Worm (Caenorhabditis elegans) whole organism, late embryonic: Measurements from ENCODE around the gene set-15.

Experiments used
- C38D4.7 ChIP-seq: fragments of 200-800 bp; sonication (Bioruptor generic); optimal IDR thresholded peaks from 2 replicates; lab custom pipeline; 2018; ENCODE audit warnings: mild to moderate bottlenecking, missing genetic modification characterization, moderate library complexity, missing compliant biosample characterization
- F13H6.1 ChIP-seq: sonication (generic microtip); optimal IDR thresholded peaks from 2 replicates; lab custom pipeline; 2016; ENCODE audit warnings: missing genetic modification characterization, missing compliant biosample characterization
- K02D7.2 ChIP-seq: sonication (generic microtip); optimal IDR thresholded peaks from 2 replicates; lab custom pipeline; 2017; ENCODE audit warnings: mild to moderate bottlenecking, missing genetic modification characterization, missing compliant biosample characterization
- Y22D7AL.16 ChIP-seq: sonication (generic microtip); optimal IDR thresholded peaks from 2 replicates; lab custom pipeline; 2016; ENCODE audit warnings: missing genetic modification characterization, missing compliant biosample characterization
- ahr-1 ChIP-seq: sonication (generic microtip); optimal IDR thresholded peaks from 2 replicates; lab custom pipeline; 2016; ENCODE audit warnings: missing genetic modification characterization, missing compliant biosample characterization
- ama-1 ChIP-seq: fragments of 150-350 bp; optimal IDR thresholded peaks from 2 replicates; lab custom pipeline; 2014
- ceh-14 ChIP-seq: sonication (generic microtip); optimal IDR thresholded peaks from 2 replicates; lab custom pipeline; 2016; ENCODE audit warnings: missing genotype, missing genetic modification characterization, missing compliant biosample characterization
- ceh-18 ChIP-seq: sonication (generic microtip); optimal IDR thresholded peaks from 2 replicates; lab custom pipeline; 2016; ENCODE audit warnings: missing genetic modification characterization, missing compliant biosample characterization
- ceh-19 ChIP-seq: fragments of 200-800 bp; sonication (Bioruptor generic); optimal IDR thresholded peaks from 2 replicates; lab custom pipeline; 2018; ENCODE audit warnings: mild to moderate bottlenecking, missing genetic modification characterization, missing compliant biosample characterization
- ceh-24 ChIP-seq: sonication (generic microtip); optimal IDR thresholded peaks from 2 replicates; lab custom pipeline; 2016; ENCODE audit warnings: mild to moderate bottlenecking, missing genetic modification characterization, missing compliant biosample characterization
- ceh-6 ChIP-seq: fragments of 200-800 bp; sonication (Bioruptor generic); optimal IDR thresholded peaks from 2 replicates; lab custom pipeline; 2018; ENCODE audit warnings: mild to moderate bottlenecking, missing genetic modification characterization, missing compliant biosample characterization
- ceh-9 ChIP-seq: sonication (generic microtip); optimal IDR thresholded peaks from 2 replicates; lab custom pipeline; 2016; ENCODE audit warnings: mild to moderate bottlenecking, missing genetic modification characterization, inconsistent platforms, missing compliant biosample characterization
- che-1 ChIP-seq: sonication (generic microtip); optimal IDR thresholded peaks from 2 replicates; lab custom pipeline; 2016; ENCODE audit warnings: mild to moderate bottlenecking, missing genetic modification characterization, missing compliant biosample characterization
- dmd-4 ChIP-seq: sonication (generic microtip); optimal IDR thresholded peaks from 2 replicates; lab custom pipeline; 2016; ENCODE audit warnings: borderline replicate concordance, missing genetic modification characterization, missing compliant biosample characterization
- elt-2 ChIP-seq: sonication (generic microtip); optimal IDR thresholded peaks from 2 replicates; lab custom pipeline; 2016; ENCODE audit warnings: missing genetic modification reagents, missing genetic modification characterization, missing compliant biosample characterization
- eyg-1 ChIP-seq: sonication (generic microtip); optimal IDR thresholded peaks from 2 replicates; lab custom pipeline; 2016; ENCODE audit warnings: missing genotype, missing genetic modification characterization, missing compliant biosample characterization
- fax-1 ChIP-seq: sonication (generic microtip); optimal IDR thresholded peaks from 2 replicates; lab custom pipeline; 2016; ENCODE audit warnings: missing genotype, missing genetic modification characterization, missing compliant biosample characterization
- fkh-6 ChIP-seq: sonication (generic microtip); optimal IDR thresholded peaks from 2 replicates; lab custom pipeline; 2016; ENCODE audit warnings: missing genetic modification characterization, missing compliant biosample characterization
- hlh-15 ChIP-seq: sonication (generic microtip); optimal IDR thresholded peaks from 2 replicates; lab custom pipeline; 2016; ENCODE audit warnings: missing genetic modification characterization, missing compliant biosample characterization
- lim-6 ChIP-seq: sonication (generic microtip); optimal IDR thresholded peaks from 2 replicates; lab custom pipeline; 2016; ENCODE audit warnings: missing genetic modification characterization, missing compliant biosample characterization
- madf-2 ChIP-seq: sonication (generic microtip); optimal IDR thresholded peaks from 2 replicates; lab custom pipeline; 2017; ENCODE audit warnings: missing genetic modification characterization, missing compliant biosample characterization
- nhr-11 ChIP-seq: fragments of 150-350 bp; optimal IDR thresholded peaks from 2 replicates; lab custom pipeline; 2014; ENCODE audit warnings: missing biosample characterization, missing genetic modification characterization
- odd-2 ChIP-seq: sonication (generic microtip); optimal IDR thresholded peaks from 2 replicates; lab custom pipeline; 2017; ENCODE audit warnings: antibody characterized with exemption, mild to moderate bottlenecking, missing genetic modification characterization, missing compliant biosample characterization
- pha-2 ChIP-seq: sonication (generic microtip); optimal IDR thresholded peaks from 2 replicates; lab custom pipeline; 2017; ENCODE audit warnings: mild to moderate bottlenecking, missing genetic modification characterization, missing compliant biosample characterization
- pqm-1 ChIP-seq: sonication (generic microtip); optimal IDR thresholded peaks from 2 replicates; lab custom pipeline; 2016; ENCODE audit warnings: missing genetic modification characterization, missing compliant biosample characterization
- ref-2 ChIP-seq: sonication (generic microtip); optimal IDR thresholded peaks from 2 replicates; lab custom pipeline; 2016; ENCODE audit warnings: missing genetic modification characterization, missing compliant biosample characterization
- sdc-2 ChIP-seq: sonication (generic microtip); optimal IDR thresholded peaks from 2 replicates; lab custom pipeline; 2016; ENCODE audit warnings: missing genotype, missing genetic modification characterization, missing compliant biosample characterization
- sox-2 ChIP-seq: fragments of 200-800 bp; sonication (Bioruptor generic); IDR thresholded peaks from 2 replicates; pipeline ENCODE4 v1.3.6; 2022; ENCODE audit warnings: missing genetic modification reagents, missing genetic modification characterization, missing compliant biosample characterization
- sox-4 ChIP-seq: sonication (generic microtip); optimal IDR thresholded peaks from 2 replicates; lab custom pipeline; 2017; ENCODE audit warnings: mild to moderate bottlenecking, missing genetic modification characterization, inconsistent platforms, missing compliant biosample characterization
- tbx-2 ChIP-seq: sonication (generic microtip); optimal IDR thresholded peaks from 2 replicates; lab custom pipeline; 2016; ENCODE audit warnings: missing genetic modification characterization, missing compliant biosample characterization
- ttx-3 ChIP-seq: sonication (generic microtip); optimal IDR thresholded peaks from 2 replicates; lab custom pipeline; 2016; ENCODE audit warnings: missing genetic modification reagents, missing genetic modification characterization, missing compliant biosample characterization
- unc-42 ChIP-seq: sonication (generic microtip); optimal IDR thresholded peaks from 2 replicates; lab custom pipeline; 2016; ENCODE audit warnings: missing genotype, missing genetic modification characterization, missing compliant biosample characterization
- unc-55 ChIP-seq: sonication (generic microtip); optimal IDR thresholded peaks from 2 replicates; lab custom pipeline; 2017; ENCODE audit warnings: missing biosample characterization, missing genetic modification reagents, missing genetic modification characterization
- unc-86 ChIP-seq: sonication (generic microtip); optimal IDR thresholded peaks from 2 replicates; lab custom pipeline; 2016; ENCODE audit warnings: missing genetic modification characterization, missing compliant biosample characterization

set-15 gene

ce11 chrIV:4809813-4810212 lies 29.8 kb upstream of the set-15 start, which contains the start of gene H06H21.37:
Gene H06H21.37, minus strand, starts transcription at chrIV:4809974.
- TF ChIP-seq lim-6 (tag; lab: Kevin White, UChicago) (no peak), ama-1 (no peak), hlh-15 (no peak), pha-2 (tag; lab: Kevin White, UChicago) (no peak), ceh-18 (tag; lab: Kevin White, UChicago) (no peak), ceh-19 (GFP tag; lab: Kevin White, UChicago) (no peak), F13H6.1 (tag; lab: Kevin White, UChicago) (no peak), ref-2 (no peak), sdc-2 (tag; lab: Kevin White, UChicago) (no peak), madf-2 (tag; lab: Kevin White, UChicago) (no peak), dmd-4 (tag; lab: Kevin White, UChicago) (no peak), ttx-3 (tag; lab: Kevin White, UChicago) (no peak)

DNA sequence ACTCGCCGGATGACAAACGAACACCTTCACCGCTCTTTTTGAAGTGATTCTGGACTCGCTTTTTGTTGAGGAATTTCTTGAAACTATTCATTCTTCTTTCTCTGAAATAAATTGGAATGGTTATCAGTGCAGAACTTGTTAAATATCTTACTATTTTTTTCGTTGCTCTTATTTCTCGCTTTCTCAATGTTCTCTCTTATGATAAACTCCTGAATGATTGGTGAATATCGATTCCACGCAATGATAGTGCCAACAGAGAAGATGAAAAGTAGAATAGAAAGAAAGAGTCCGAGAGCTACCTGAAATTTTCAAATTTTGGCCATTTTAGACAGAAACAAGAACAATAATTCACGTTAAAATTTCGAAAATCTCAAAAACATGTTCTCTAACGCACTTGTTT lies 29.4 kb upstream of the set-15 start, which contains the start of gene ubxn-6:
Gene ubxn-6, minus strand, starts transcription at position 101 of the 400 bp plus-strand sequence.
- TF ChIP-seq ahr-1 (no peak), ceh-18 (tag; lab: Kevin White, UChicago) (no peak), elt-2 (tag; lab: Kevin White, UChicago) (no peak), fax-1 (tag; lab: Kevin White, UChicago) (no peak), ceh-19 (GFP tag; lab: Kevin White, UChicago) (no peak), eyg-1 (tag; lab: Kevin White, UChicago) (no peak), ceh-24 (no peak), odd-2 (tag; lab: Kevin White, UChicago) (no peak)

DNA sequence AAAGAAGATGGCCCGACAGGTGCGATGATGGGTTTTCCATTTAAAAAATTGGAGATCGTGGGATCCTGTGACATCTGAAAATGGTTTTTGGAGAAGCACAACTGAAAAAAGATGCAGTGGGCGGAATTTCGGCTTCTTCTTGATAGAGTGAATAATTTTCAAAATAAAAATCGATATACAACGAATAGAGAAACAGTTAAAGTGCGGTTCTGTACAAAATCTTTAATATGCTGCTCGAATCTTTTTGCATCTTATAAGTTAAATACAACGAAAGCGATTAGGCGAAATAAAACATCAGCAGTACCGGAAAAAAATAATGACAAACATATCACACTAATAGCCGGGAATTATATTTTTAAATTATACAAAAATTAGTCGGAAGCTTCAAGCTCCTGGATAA lies 27.2 kb upstream of the set-15 start, which contains the start of gene H06H21.11:
Gene H06H21.11, minus strand, starts transcription at position 101 of the 400 bp plus-strand sequence.
- TF ChIP-seq unc-42 (tag; lab: Kevin White, UChicago) (no peak), sox-2 (GFP tag; lab: Robert Waterston, UW) (no peak)

- TF ChIP-seq nhr-11 (tag; lab: Kevin White, UChicago): no peak
- no peak for TF ChIP-seq pqm-1 (tag; lab: Kevin White, UChicago)
- TF ChIP-seq K02D7.2: no peak
- TF ChIP-seq tbx-2 (tag; lab: Kevin White, UChicago): no peak
- no peak for TF ChIP-seq ceh-9 (tag; lab: Kevin White, UChicago)
- no peak for TF ChIP-seq madf-2 (tag; lab: Kevin White, UChicago)
- TF ChIP-seq ama-1: no peak
- TF ChIP-seq dmd-4 (tag; lab: Kevin White, UChicago): no peak
- TF ChIP-seq ref-2: no peak
- no peak for TF ChIP-seq Y22D7AL.16 (tag; lab: Kevin White, UChicago)
Observed at ce11 chrIV:4806486-4806885, 26.5 kb upstream of the set-15 start, which contains the start of gene dpf-5. Gene dpf-5, minus strand, starts transcription at chrIV:4806586.

DNA sequence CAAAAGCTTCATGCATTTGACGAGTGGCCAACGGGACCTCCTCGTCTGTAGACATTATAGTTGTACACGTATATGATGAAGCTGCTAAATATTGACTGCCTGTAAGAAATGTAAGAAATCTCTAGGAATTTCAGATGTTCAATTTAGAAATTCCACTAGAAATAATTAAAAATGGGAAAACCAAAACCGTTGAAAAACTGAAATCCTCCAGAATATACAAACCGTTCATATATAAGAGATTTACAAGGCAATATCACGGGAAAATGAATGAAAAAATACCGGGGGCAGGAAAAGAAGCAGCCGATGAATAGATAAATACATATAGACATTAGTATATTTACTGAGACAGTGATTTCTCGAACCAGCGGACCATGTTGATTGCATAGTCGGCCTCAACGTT lies 22.5 kb upstream of the set-15 start, which contains the start of gene dpf-7:
Gene dpf-7, minus strand, starts transcription at position 101 of the 400 bp plus-strand sequence.
- no peak for TF ChIP-seq ceh-6 (GFP tag; lab: Kevin White, UChicago)
- no peak for TF ChIP-seq madf-2 (tag; lab: Kevin White, UChicago)
- TF ChIP-seq unc-86 (tag; lab: Kevin White, UChicago): no peak
- no peak for TF ChIP-seq C38D4.7 (GFP tag; lab: Kevin White, UChicago)
- TF ChIP-seq che-1 (tag; lab: Kevin White, UChicago): no peak
- TF ChIP-seq unc-55 (GFP tag; lab: Kevin White, UChicago): no peak
- no peak for TF ChIP-seq F13H6.1 (tag; lab: Kevin White, UChicago)
- TF ChIP-seq sox-4 (tag; lab: Kevin White, UChicago): no peak
- no peak for TF ChIP-seq ceh-14 (tag; lab: Kevin White, UChicago)
- no peak for TF ChIP-seq fkh-6 (tag; lab: Kevin White, UChicago)
